Fruit fly (Drosophila melanogaster): ENCODE results near the gene CNMa.

dm6 chr3L:1890941-1891340 lies 35.5 kb upstream of the CNMa start:
- TF ChIP-seq CG8478 (optimal IDR thresholded peaks at IDR 0.05) (peak; percentile 36), usp (GFP tag; optimal IDR thresholded peaks at IDR 0.05) (no peak), psq (optimal IDR thresholded peaks at IDR 0.05) (no peak), EcR (GFP tag; optimal IDR thresholded peaks at IDR 0.05) (no peak)

Measured in whole organism.